Worm (Caenorhabditis elegans) whole organism, midembryonic: Measurements from ENCODE around the gene C01G10.5.

Experiments
- T22C8.4 ChIP-seq: fragments of 200-800 bp; sonication (Bioruptor generic); IDR thresholded peaks from 2 replicates; pipeline ENCODE4 v1.3.6; 2022; ENCODE audit warnings: missing genetic modification characterization, missing compliant biosample characterization
- cog-1 ChIP-seq: sonication (generic microtip); optimal IDR thresholded peaks from 2 replicates; lab custom pipeline; 2016; ENCODE audit warnings: missing genetic modification characterization, missing compliant biosample characterization
- flt-1 ChIP-seq: fragments of 200-800 bp; sonication (Bioruptor generic); IDR thresholded peaks from 2 replicates; pipeline ENCODE4 v1.3.6; 2022; ENCODE audit warnings: missing genetic modification characterization, missing compliant biosample characterization
- klf-2 ChIP-seq: fragments of 200-800 bp; sonication (Bioruptor generic); conservative IDR thresholded peaks from 2 replicates; pipeline ENCODE4 v1.3.6; 2022; ENCODE audit warnings: missing genetic modification reagents, missing genetic modification characterization, missing compliant biosample characterization
- med-1 ChIP-seq: sonication (generic microtip); optimal IDR thresholded peaks from 2 replicates; lab custom pipeline; 2017; ENCODE audit warnings: missing genetic modification characterization, mild to moderate bottlenecking, missing compliant biosample characterization, antibody characterized with exemption, missing genetic modification reagents; ENCODE audit not compliant: insufficient read depth
- tab-1 ChIP-seq: fragments of 200-800 bp; sonication (Bioruptor generic); IDR thresholded peaks from 2 replicates; pipeline ENCODE4 v1.3.6; 2022; ENCODE audit warnings: missing genetic modification characterization, missing compliant biosample characterization
- ztf-29 ChIP-seq: fragments of 200-800 bp; sonication (Bioruptor generic); IDR thresholded peaks from 2 replicates; pipeline ENCODE4 v1.3.6; 2022; ENCODE audit warnings: missing genetic modification reagents, missing genetic modification characterization, missing compliant biosample characterization

- TF ChIP-seq flt-1 (GFP tag; lab: Robert Waterston, UW) (no peak), klf-2 (GFP tag; lab: Robert Waterston, UW) (no peak), cog-1 (tag; lab: Kevin White, UChicago) (no peak), ztf-29 (no peak), tab-1 (GFP tag; lab: Robert Waterston, UW) (no peak), T22C8.4 (GFP tag; lab: Robert Waterston, UW) (no peak), med-1 (GFP tag; lab: Kevin White, UChicago) (no peak)
Measured at ce11 chrV:15063987-15064386, 25.4 kb downstream of the C01G10.5 start, which contains the start of gene rap-2.
